Fruit fly (Drosophila melanogaster) whole organism, embryonic: ENCODE measurements around the gene CG2256.

Source experiments
- B-H1 ChIP-seq: fragments of 200-800 bp; sonication (Bioruptor generic); IDR thresholded peaks from 3 replicates; pipeline ENCODE4 v1.3.6; 2022; ENCODE audit warnings: missing biosample characterization, missing genetic modification characterization
- Bteb2 ChIP-seq: fragments of 200-800 bp; sonication (Bioruptor generic); optimal IDR thresholded peaks from 2 replicates; lab custom pipeline; 2016; ENCODE audit warnings: missing biosample characterization, missing genetic modification characterization
- CG10209 ChIP-seq: fragments of 200-800 bp; sonication (Bioruptor generic); optimal IDR thresholded peaks from 3 replicates; lab custom pipeline; 2017; ENCODE audit warnings: missing biosample characterization, mild to moderate bottlenecking, missing genetic modification characterization, missing genetic modification reagents
- CG10543 ChIP-seq: fragments of 200-800 bp; sonication (Bioruptor generic); optimal IDR thresholded peaks from 3 replicates; lab custom pipeline; 2017; ENCODE audit warnings: missing biosample characterization, mild to moderate bottlenecking, missing genetic modification characterization, moderate library complexity
- CG10565 ChIP-seq: fragments of 200-800 bp; sonication (Bioruptor generic); optimal IDR thresholded peaks from 3 replicates; lab custom pipeline; 2016; ENCODE audit warnings: missing biosample characterization, mild to moderate bottlenecking, missing genetic modification characterization
- CG11695 ChIP-seq: fragments of 200-800 bp; sonication (Bioruptor generic); IDR thresholded peaks from 3 replicates; pipeline ENCODE4 v1.3.6; 2022; ENCODE audit warnings: missing biosample characterization, missing genetic modification characterization
- CG12104 ChIP-seq: fragments of 200-800 bp; sonication (Bioruptor generic); optimal IDR thresholded peaks from 3 replicates; lab custom pipeline; 2016; ENCODE audit warnings: missing biosample characterization, missing genetic modification characterization
- CG12219 ChIP-seq: fragments of 200-800 bp; sonication (Bioruptor generic); optimal IDR thresholded peaks from 3 replicates; lab custom pipeline; 2018; ENCODE audit warnings: missing biosample characterization, mild to moderate bottlenecking, missing genetic modification characterization
- CG12236 ChIP-seq: fragments of 200-800 bp; sonication (Bioruptor generic); optimal IDR thresholded peaks from 2 replicates; lab custom pipeline; 2016; ENCODE audit warnings: missing biosample characterization, missing genetic modification characterization
- CG13424 ChIP-seq: fragments of 200-800 bp; sonication (Bioruptor generic); optimal IDR thresholded peaks from 2 replicates; lab custom pipeline; 2019; ENCODE audit warnings: missing biosample characterization, mild to moderate bottlenecking, missing genetic modification characterization, moderate library complexity
- CG14667 ChIP-seq: fragments of 200-800 bp; sonication (Bioruptor generic); IDR thresholded peaks from 2 replicates; pipeline ENCODE4 v1.3.6; 2022; ENCODE audit warnings: missing biosample characterization, missing genetic modification characterization
- CG17359 ChIP-seq: fragments of 200-800 bp; sonication (Bioruptor generic); optimal IDR thresholded peaks from 3 replicates; lab custom pipeline; 2018; ENCODE audit warnings: missing biosample characterization, mild to moderate bottlenecking, missing genetic modification characterization, moderate library complexity
- CG2199 ChIP-seq: fragments of 200-800 bp; sonication (Bioruptor generic); IDR thresholded peaks from 3 replicates; pipeline ENCODE4 v1.3.6; 2022; ENCODE audit warnings: missing biosample characterization, missing genetic modification characterization
- CG2678 ChIP-seq: fragments of 200-800 bp; sonication (Bioruptor generic); optimal IDR thresholded peaks from 3 replicates; lab custom pipeline; 2019; ENCODE audit warnings: missing biosample characterization, mild to moderate bottlenecking, missing genetic modification characterization, moderate library complexity
- CG3163 ChIP-seq: fragments of 200-800 bp; sonication (Bioruptor generic); optimal IDR thresholded peaks from 3 replicates; lab custom pipeline; 2016; ENCODE audit warnings: missing biosample characterization, missing genetic modification characterization
- CG3281 ChIP-seq: fragments of 200-800 bp; sonication (Bioruptor generic); optimal IDR thresholded peaks from 3 replicates; lab custom pipeline; 2017; ENCODE audit warnings: missing biosample characterization, mild to moderate bottlenecking, missing genetic modification characterization
- CG4707 ChIP-seq: fragments of 200-800 bp; sonication (Bioruptor generic); optimal IDR thresholded peaks from 2 replicates; lab custom pipeline; 2018; ENCODE audit warnings: missing biosample characterization, mild to moderate bottlenecking, missing genetic modification characterization, moderate library complexity
- CG6791 ChIP-seq: fragments of 200-800 bp; sonication (Bioruptor generic); IDR thresholded peaks from 3 replicates; pipeline ENCODE4 v1.3.6; 2022; ENCODE audit warnings: missing biosample characterization, missing genetic modification characterization; ENCODE audit not compliant: partially characterized antibody
- CG7372 ChIP-seq: fragments of 200-800 bp; sonication (Bioruptor generic); IDR thresholded peaks from 2 replicates; pipeline ENCODE4 v1.3.6; 2022; ENCODE audit warnings: missing biosample characterization, missing genetic modification characterization
- CG9932 ChIP-seq: fragments of 200-800 bp; sonication (Bioruptor generic); IDR thresholded peaks from 2 replicates; pipeline ENCODE4 v1.3.6; 2022; ENCODE audit warnings: missing biosample characterization, missing genetic modification characterization
- Dad ChIP-seq: fragments of 200-800 bp; sonication (Bioruptor generic); optimal IDR thresholded peaks from 3 replicates; lab custom pipeline; 2016; ENCODE audit warnings: missing biosample characterization, missing genetic modification characterization
- Fer3 ChIP-seq: fragments of 200-800 bp; sonication (Bioruptor generic); optimal IDR thresholded peaks from 2 replicates; lab custom pipeline; 2018; ENCODE audit warnings: missing biosample characterization, mild to moderate bottlenecking, missing genetic modification characterization, moderate library complexity
- H15 ChIP-seq: fragments of 200-800 bp; sonication (Bioruptor generic); IDR thresholded peaks from 3 replicates; pipeline ENCODE4 v1.3.6; 2022; ENCODE audit warnings: missing biosample characterization, missing genetic modification characterization
- Lim3 ChIP-seq: fragments of 200-800 bp; sonication (Bioruptor generic); IDR thresholded peaks from 2 replicates; pipeline ENCODE4 v1.3.6; 2022; ENCODE audit warnings: missing biosample characterization, missing genetic modification characterization
- MESR4 ChIP-seq: fragments of 200-800 bp; sonication (Bioruptor generic); optimal IDR thresholded peaks from 2 replicates; lab custom pipeline; 2018; ENCODE audit warnings: missing biosample characterization, mild to moderate bottlenecking, missing genetic modification characterization, moderate library complexity
- Optix ChIP-seq: fragments of 200-800 bp; sonication (Bioruptor generic); IDR thresholded peaks from 3 replicates; pipeline ENCODE4 v1.3.6; 2022; ENCODE audit warnings: missing biosample characterization, missing genetic modification characterization
- Xrp1 ChIP-seq: fragments of 200-800 bp; sonication (Bioruptor generic); IDR thresholded peaks from 2 replicates; pipeline ENCODE4 v1.3.6; 2022; ENCODE audit warnings: missing biosample characterization, missing genetic modification characterization
- ab ChIP-seq: fragments of 200-800 bp; sonication (Bioruptor generic); optimal IDR thresholded peaks from 2 replicates; lab custom pipeline; 2016; ENCODE audit warnings: missing biosample characterization, missing genetic modification characterization
- cg ChIP-seq: fragments of 200-800 bp; sonication (Bioruptor generic); optimal IDR thresholded peaks from 3 replicates; lab custom pipeline; 2019; ENCODE audit warnings: missing biosample characterization, mild to moderate bottlenecking, missing genetic modification characterization, moderate library complexity
- chm ChIP-seq: fragments of 200-800 bp; sonication (Bioruptor generic); IDR thresholded peaks from 2 replicates; pipeline ENCODE4 v1.3.6; 2022; ENCODE audit warnings: missing biosample characterization, missing genetic modification characterization
- chn ChIP-seq: fragments of 200-800 bp; sonication (Bioruptor generic); optimal IDR thresholded peaks from 2 replicates; lab custom pipeline; 2016; ENCODE audit warnings: missing biosample characterization, missing genetic modification characterization
- crp ChIP-seq, 2 experiments: fragments of 200-800 bp; sonication (Bioruptor generic); optimal IDR thresholded peaks; 2 replicates in 1 of 2; 3 replicates in 1 of 2; lab custom pipeline; 2017; ENCODE audit warnings: missing biosample characterization in 2 of 2, missing genetic modification characterization in 2 of 2, mild to moderate bottlenecking in 1 of 2, moderate library complexity in 1 of 2
- cwo ChIP-seq: fragments of 200-800 bp; sonication (Bioruptor generic); optimal IDR thresholded peaks from 3 replicates; lab custom pipeline; 2017; ENCODE audit warnings: missing biosample characterization, missing genetic modification characterization, mild to moderate bottlenecking, moderate library complexity, missing genetic modification reagents
- eve ChIP-seq, 2 experiments: fragments of >200 bp; optimal IDR thresholded peaks; 2 replicates each; lab custom pipeline; 2017; ENCODE audit warnings: missing biosample characterization in 2 of 2, missing genetic modification characterization in 2 of 2
- fd3F ChIP-seq: fragments of 200-800 bp; sonication (Bioruptor generic); optimal IDR thresholded peaks from 2 replicates; lab custom pipeline; 2018; ENCODE audit warnings: missing biosample characterization, mild to moderate bottlenecking, missing genetic modification characterization, moderate library complexity
- gro ChIP-seq: fragments of 200-800 bp; sonication (Bioruptor generic); optimal IDR thresholded peaks from 2 replicates; lab custom pipeline; 2016; ENCODE audit warnings: missing biosample characterization, missing genetic modification characterization
- gsb ChIP-seq: fragments of 200-800 bp; sonication (Bioruptor generic); IDR thresholded peaks from 2 replicates; pipeline ENCODE4 v1.3.6; 2022; ENCODE audit warnings: missing biosample characterization, missing genetic modification characterization
- gsb-n ChIP-seq: fragments of 200-800 bp; sonication (Bioruptor generic); optimal IDR thresholded peaks from 3 replicates; lab custom pipeline; 2018; ENCODE audit warnings: missing biosample characterization, mild to moderate bottlenecking, missing genetic modification characterization
- hth ChIP-seq: fragments of >200 bp; optimal IDR thresholded peaks from 2 replicates; lab custom pipeline; 2017; ENCODE audit warnings: inconsistent platforms
- odd ChIP-seq: fragments of 200-800 bp; sonication (Bioruptor generic); optimal IDR thresholded peaks from 2 replicates; lab custom pipeline; 2017; ENCODE audit warnings: missing biosample characterization, mild to moderate bottlenecking, missing genetic modification characterization
- pfk ChIP-seq: fragments of 200-800 bp; sonication (Bioruptor generic); optimal IDR thresholded peaks from 2 replicates; lab custom pipeline; 2018; ENCODE audit warnings: missing biosample characterization, mild to moderate bottlenecking, missing genetic modification characterization, moderate library complexity
- pros ChIP-seq: fragments of 200-800 bp; sonication (Bioruptor generic); optimal IDR thresholded peaks from 3 replicates; lab custom pipeline; 2019; ENCODE audit warnings: missing biosample characterization, mild to moderate bottlenecking, missing genetic modification characterization, moderate library complexity
- salm ChIP-seq: fragments of 200-800 bp; sonication (Bioruptor generic); optimal IDR thresholded peaks from 2 replicates; lab custom pipeline; 2018; ENCODE audit warnings: missing biosample characterization, mild to moderate bottlenecking, missing genetic modification characterization
- shn ChIP-seq: fragments of 200-800 bp; sonication (Bioruptor generic); optimal IDR thresholded peaks from 3 replicates; lab custom pipeline; 2016; ENCODE audit warnings: missing biosample characterization, missing genetic modification characterization
- sna ChIP-seq: fragments of 200-800 bp; sonication (Bioruptor generic); IDR thresholded peaks from 2 replicates; pipeline ENCODE4 v1.3.6; 2022; ENCODE audit warnings: missing biosample characterization, missing genetic modification characterization; ENCODE audit not compliant: partially characterized antibody
- stc ChIP-seq: fragments of 200-800 bp; sonication (Bioruptor generic); IDR thresholded peaks from 2 replicates; pipeline ENCODE4 v1.3.6; 2022; ENCODE audit warnings: missing biosample characterization, missing genetic modification characterization
- tgo ChIP-seq: fragments of 200-800 bp; sonication (Bioruptor generic); IDR thresholded peaks from 3 replicates; pipeline ENCODE4 v1.3.6; 2022; ENCODE audit warnings: missing biosample characterization, missing genetic modification characterization
- vfl ChIP-seq: fragments of 200-800 bp; sonication (Bioruptor generic); optimal IDR thresholded peaks from 2 replicates; lab custom pipeline; 2016; ENCODE audit warnings: missing biosample characterization, missing genetic modification characterization
- yki ChIP-seq: fragments of >200 bp; optimal IDR thresholded peaks from 3 replicates; lab custom pipeline; 2018

The CG2256 gene

dm6 chrX:8061392-8062179, 25.4 kb downstream of the CG2256 start, which contains the start of gene mys (continued):
- TF ChIP-seq CG17359 (tag; lab: Kevin White, UChicago) = peak; percentile 20
- TF ChIP-seq CG12219 (GFP tag; lab: Kevin White, UChicago) = peak; percentile 34
- peak; percentile 83 for TF ChIP-seq MESR4 (GFP tag; lab: Kevin White, UChicago)
- TF ChIP-seq B-H1 (GFP tag; lab: Robert Waterston, UW) = no peak
- TF ChIP-seq CG12236 = peak; percentile 43
- peak; percentile 80 for TF ChIP-seq shn (GFP tag; lab: Kevin White, UChicago)
- peak; percentile 83 for TF ChIP-seq chm (GFP tag; lab: Robert Waterston, UW)
- TF ChIP-seq pros (GFP tag; lab: Kevin White, UChicago) = no peak
- TF ChIP-seq pfk (GFP tag; lab: Kevin White, UChicago) = peak; percentile 58
- TF ChIP-seq CG2678 = peak; percentile 30
- peak; percentile 0 for TF ChIP-seq salm (tag; lab: Kevin White, UChicago)
- TF ChIP-seq vfl (GFP tag; lab: Kevin White, UChicago) = peak; percentile 18
- peak; percentile 81 for TF ChIP-seq cg (GFP tag; lab: Kevin White, UChicago)
- TF ChIP-seq Fer3 (tag; lab: Kevin White, UChicago) = peak; percentile 55
- peak; percentile 45; the same call in 1 of the 2 replicates for TF ChIP-seq stc
- peak; percentile 47; the same call in 1 of the 3 replicates for TF ChIP-seq Optix (GFP tag; lab: Robert Waterston, UW)
- no peak for TF ChIP-seq cwo (GFP tag; lab: Kevin White, UChicago)
- TF ChIP-seq CG6791 (GFP tag; lab: Robert Waterston, UW) = peak; percentile 93
- no peak for TF ChIP-seq CG10543 (GFP tag; lab: Kevin White, UChicago)
- TF ChIP-seq hth (lab: Kevin White, UChicago) = no peak
- TF ChIP-seq CG11695 = 0 out of 3 replicates have a peak, but pooled peaks have one; percentile 47
- no peak for TF ChIP-seq eve (GFP tag; optimal IDR thresholded peaks at IDR 0.05; lab: Kevin White, UChicago)
- no peak for TF ChIP-seq CG14667 (GFP tag; lab: Robert Waterston, UW)
- TF ChIP-seq gro (GFP tag; lab: Kevin White, UChicago) = peak; percentile 88
- TF ChIP-seq crp (GFP tag; optimal IDR thresholded peaks at IDR 0.05; lab: Kevin White, UChicago) = peak in 1 of 2 experiments; percentile 53
- TF ChIP-seq fd3F = peak; percentile 21
- TF ChIP-seq CG7372 (GFP tag; lab: Robert Waterston, UW) = peak; percentile 42; the same call in 1 of the 2 replicates
- TF ChIP-seq Dad (GFP tag; lab: Kevin White, UChicago) = peak; percentile 74
- TF ChIP-seq tgo (GFP tag; lab: Robert Waterston, UW) = no peak
- no peak for TF ChIP-seq CG3281 (GFP tag; lab: Kevin White, UChicago)
- TF ChIP-seq sna = peak; percentile 89
- peak; percentile 91 for TF ChIP-seq CG9932 (GFP tag; lab: Robert Waterston, UW)
- peak; percentile 53 for TF ChIP-seq CG3163 (GFP tag; lab: Kevin White, UChicago)
- 0 out of 2 replicates have a peak, but pooled peaks have one; percentile 33 for TF ChIP-seq gsb (GFP tag; lab: Robert Waterston, UW)
- TF ChIP-seq CG12104 (GFP tag; lab: Kevin White, UChicago) = peak; percentile 18
- TF ChIP-seq CG10209 = peak; percentile 64
- TF ChIP-seq chn = peak; percentile 71
- TF ChIP-seq odd = peak; percentile 17
- no peak for TF ChIP-seq yki (lab: Kevin White, UChicago)
- TF ChIP-seq CG10565 (GFP tag; lab: Kevin White, UChicago) = no peak
- peak; percentile 11 for TF ChIP-seq gsb-n (tag; lab: Kevin White, UChicago)
- TF ChIP-seq CG4707 (GFP tag; lab: Kevin White, UChicago) = no peak
- TF ChIP-seq CG2199 (GFP tag; lab: Robert Waterston, UW) = 0 out of 3 replicates have a peak, but pooled peaks have one; percentile 29
- TF ChIP-seq Lim3 = no peak
- peak; percentile 39 for TF ChIP-seq Bteb2
- peak; percentile 45 for TF ChIP-seq ab (GFP tag; lab: Kevin White, UChicago)
- TF ChIP-seq Xrp1 (GFP tag; lab: Robert Waterston, UW) = peak; percentile 64
- TF ChIP-seq CG13424 = peak; percentile 48
- no peak for TF ChIP-seq H15 (GFP tag; lab: Robert Waterston, UW)
